Worm (Caenorhabditis elegans) whole organism, mixed stage, embryonic: ENCODE results near the gene unc-79.

Experiments
- ces-1 ChIP-seq: fragments of 150-350 bp; optimal IDR thresholded peaks from 2 replicates; lab custom pipeline; 2014; ENCODE audit warnings: missing biosample characterization, missing genetic modification reagents, missing genetic modification characterization
- lin-13 ChIP-seq: fragments of 150-350 bp; optimal IDR thresholded peaks from 2 replicates; lab custom pipeline; 2014; ENCODE audit warnings: missing biosample characterization, missing genetic modification characterization
- mab-5 ChIP-seq: fragments of 150-350 bp; optimal IDR thresholded peaks from 2 replicates; lab custom pipeline; 2014; ENCODE audit warnings: missing biosample characterization, missing genetic modification characterization
- nhr-12 ChIP-seq: fragments of 150-350 bp; optimal IDR thresholded peaks from 2 replicates; lab custom pipeline; 2014; ENCODE audit warnings: missing biosample characterization, missing genetic modification characterization
- snpc-4 ChIP-seq: fragments of 150-350 bp; optimal IDR thresholded peaks from 2 replicates; lab custom pipeline; 2014; ENCODE audit warnings: missing biosample characterization, missing genetic modification characterization

- TF ChIP-seq snpc-4 (tag; lab: Kevin White, UChicago) (no peak), lin-13 (tag; lab: Kevin White, UChicago) (no peak), ces-1 (peak; percentile 82), mab-5 (tag; lab: Kevin White, UChicago) (no peak), nhr-12 (tag; lab: Kevin White, UChicago) (no peak)
Measured at ce11 chrIII:4119736-4120135, 53.3 kb downstream of the unc-79 start.
